Fruit fly (Drosophila melanogaster) whole organism, wandering third instar larva: ENCODE data around the gene scf.
A peak's percentile ranks its signal among the peaks of the same experiment; 100 is the strongest.

Experiments used
- CG32264 ChIP-seq: fragments of 200-800 bp; sonication (Bioruptor generic); optimal IDR thresholded peaks from 2 replicates; lab custom pipeline; 2016; ENCODE audit warnings: missing biosample characterization, missing genetic modification characterization
- CG9705 ChIP-seq: fragments of 200-800 bp; sonication (Bioruptor generic); optimal IDR thresholded peaks from 2 replicates; lab custom pipeline; 2018; ENCODE audit warnings: missing biosample characterization, mild to moderate bottlenecking, missing genetic modification characterization
- CrebA ChIP-seq: fragments of 200-800 bp; sonication (Bioruptor generic); optimal IDR thresholded peaks from 2 replicates; lab custom pipeline; 2016; ENCODE audit warnings: missing biosample characterization, mild to moderate bottlenecking, missing genetic modification characterization, borderline replicate concordance
- Dfd ChIP-seq: fragments of >200 bp; optimal IDR thresholded peaks from 2 replicates; lab custom pipeline; 2017; ENCODE audit warnings: missing biosample characterization, missing genetic modification characterization
- Dif ChIP-seq: fragments of 200-275, 200-300 bp; sonication (Bioruptor generic); optimal IDR thresholded peaks from 2 replicates; lab custom pipeline; 2018; ENCODE audit warnings: missing biosample characterization, missing genetic modification characterization; ENCODE audit not compliant: partially characterized antibody
- GATAd ChIP-seq: sonication (Bioruptor generic); optimal IDR thresholded peaks from 2 replicates; lab custom pipeline; 2016; ENCODE audit warnings: missing biosample characterization, missing genetic modification characterization
- HLH106 ChIP-seq: fragments of 200-800 bp; optimal IDR thresholded peaks from 3 replicates; lab custom pipeline; 2019; ENCODE audit warnings: missing biosample characterization, mild to moderate bottlenecking, missing genetic modification characterization, moderate library complexity
- Hnf4 ChIP-seq: fragments of 200-800 bp; sonication (Bioruptor generic); optimal IDR thresholded peaks from 2 replicates; lab custom pipeline; 2016; ENCODE audit warnings: missing biosample characterization, mild to moderate bottlenecking, missing genetic modification characterization
- Hr83 ChIP-seq: fragments of 200-300 bp; sonication (Bioruptor generic); optimal IDR thresholded peaks from 2 replicates; lab custom pipeline; 2016; ENCODE audit warnings: missing biosample characterization, mild to moderate bottlenecking, missing genetic modification characterization, moderate library complexity; ENCODE audit not compliant: poor library complexity, severe bottlenecking
- Jra ChIP-seq: sonication (Bioruptor generic); optimal IDR thresholded peaks from 2 replicates; lab custom pipeline; 2016; ENCODE audit warnings: missing biosample characterization, missing genetic modification characterization
- Mio ChIP-seq: sonication (Bioruptor generic); optimal IDR thresholded peaks from 2 replicates; lab custom pipeline; 2016; ENCODE audit warnings: missing biosample characterization, missing genetic modification characterization
- Myc ChIP-seq: fragments of >200 bp; optimal IDR thresholded peaks from 2 replicates; lab custom pipeline; 2017
- N ChIP-seq: fragments of >200 bp; optimal IDR thresholded peaks from 2 replicates; lab custom pipeline; 2018; ENCODE audit warnings: missing biosample characterization, missing external identifiers, missing genetic modification characterization
- OdsH ChIP-seq: fragments of 200-800 bp; sonication (Bioruptor generic); optimal IDR thresholded peaks from 2 replicates; lab custom pipeline; 2016; ENCODE audit warnings: missing biosample characterization, mild to moderate bottlenecking, missing genetic modification characterization
- Rel ChIP-seq, 2 experiments: fragments of 200-800 bp; sonication (Bioruptor generic) in 1 of 2; optimal IDR thresholded peaks; 2 replicates in 1 of 2; 3 replicates in 1 of 2; lab custom pipeline; 2016 to 2019; ENCODE audit warnings: mild to moderate bottlenecking in 2 of 2, missing biosample characterization in 2 of 2, missing genetic modification characterization in 2 of 2, moderate library complexity in 1 of 2
- Sp1 ChIP-seq: fragments of 200-800 bp; sonication (Bioruptor generic); optimal IDR thresholded peaks from 3 replicates; lab custom pipeline; 2019; ENCODE audit warnings: missing biosample characterization, mild to moderate bottlenecking, missing genetic modification characterization, moderate library complexity
- Vsx2 ChIP-seq: fragments of 200-300, 225-300 bp; sonication (Bioruptor generic); optimal IDR thresholded peaks from 2 replicates; lab custom pipeline; 2018; ENCODE audit warnings: missing biosample characterization, missing genetic modification characterization; ENCODE audit not compliant: partially characterized antibody
- br ChIP-seq: fragments of 200-800 bp; sonication (Bioruptor generic); optimal IDR thresholded peaks from 2 replicates; lab custom pipeline; 2016; ENCODE audit warnings: missing biosample characterization, missing genetic modification characterization
- brk ChIP-seq: fragments of 200-800 bp; sonication (Bioruptor generic); optimal IDR thresholded peaks from 2 replicates; lab custom pipeline; 2016; ENCODE audit warnings: missing biosample characterization, mild to moderate bottlenecking, missing genetic modification characterization
- dl ChIP-seq, 2 experiments: fragments of 175-275, 200-275 bp in 1 of 2; fragments of 200-275 bp in 1 of 2; sonication (Bioruptor generic); optimal IDR thresholded peaks; lab custom pipeline; 2018; ENCODE audit warnings: mild to moderate bottlenecking in 2 of 2, missing biosample characterization in 2 of 2, missing genetic modification characterization in 2 of 2, moderate library complexity in 2 of 2; ENCODE audit not compliant: partially characterized antibody in 2 of 2, insufficient read depth in 1 of 2
- dmrt93B ChIP-seq: fragments of 200-800 bp; sonication (Bioruptor generic); optimal IDR thresholded peaks from 2 replicates; lab custom pipeline; 2018; ENCODE audit warnings: missing biosample characterization, mild to moderate bottlenecking, missing genetic modification characterization
- dsf ChIP-seq: sonication (Bioruptor generic); optimal IDR thresholded peaks from 2 replicates; lab custom pipeline; 2016; ENCODE audit warnings: missing biosample characterization, missing genetic modification characterization, borderline replicate concordance
- ey ChIP-seq: fragments of 200-800 bp; sonication (Bioruptor generic); optimal IDR thresholded peaks from 2 replicates; lab custom pipeline; 2016; ENCODE audit warnings: missing biosample characterization, missing genetic modification characterization
- foxo ChIP-seq, 2 experiments: fragments of 200-800 bp; sonication (Bioruptor generic); optimal IDR thresholded peaks; 2 replicates in 1 of 2; 3 replicates in 1 of 2; lab custom pipeline; 2016 to 2017; ENCODE audit warnings: missing biosample characterization in 2 of 2, missing genetic modification characterization in 2 of 2
- fru ChIP-seq: fragments of 200-800 bp; sonication (Bioruptor generic); optimal IDR thresholded peaks from 3 replicates; lab custom pipeline; 2016; ENCODE audit warnings: missing biosample characterization, mild to moderate bottlenecking, missing genetic modification characterization
- h ChIP-seq: fragments of 200-800 bp; sonication (Bioruptor generic); optimal IDR thresholded peaks from 3 replicates; lab custom pipeline; 2016; ENCODE audit warnings: missing biosample characterization, mild to moderate bottlenecking, missing genetic modification characterization
- jim ChIP-seq: fragments of 175-275, 200-325 bp; sonication (Bioruptor generic); optimal IDR thresholded peaks from 2 replicates; lab custom pipeline; 2016; ENCODE audit warnings: missing biosample characterization, mild to moderate bottlenecking, missing genetic modification characterization
- lola ChIP-seq: fragments of >200 bp; optimal IDR thresholded peaks from 2 replicates; lab custom pipeline; 2017; ENCODE audit warnings: missing biosample characterization, missing genetic modification characterization
- pan ChIP-seq: fragments of >200 bp; optimal IDR thresholded peaks from 2 replicates; lab custom pipeline; 2017
- psq ChIP-seq: fragments of 200-800 bp; sonication (Bioruptor generic); optimal IDR thresholded peaks from 3 replicates; lab custom pipeline; 2017; ENCODE audit warnings: missing biosample characterization, mild to moderate bottlenecking, missing genetic modification characterization, moderate library complexity
- rgr ChIP-seq: fragments of 200-800 bp; sonication (Bioruptor generic); optimal IDR thresholded peaks from 3 replicates; lab custom pipeline; 2016; ENCODE audit warnings: missing biosample characterization, mild to moderate bottlenecking, missing genetic modification characterization
- sage ChIP-seq: fragments of 200-800 bp; sonication (Bioruptor generic); optimal IDR thresholded peaks from 2 replicates; lab custom pipeline; 2016; ENCODE audit warnings: missing biosample characterization, mild to moderate bottlenecking, missing genetic modification characterization
- sv ChIP-seq: fragments of 200-800 bp; sonication (Bioruptor generic); optimal IDR thresholded peaks from 3 replicates; lab custom pipeline; 2016; ENCODE audit warnings: missing biosample characterization, missing genetic modification characterization
- tai ChIP-seq: sonication (Bioruptor generic); optimal IDR thresholded peaks from 2 replicates; lab custom pipeline; 2016; ENCODE audit warnings: missing biosample characterization, missing genetic modification characterization
- usp ChIP-seq: fragments of >200 bp; optimal IDR thresholded peaks from 2 replicates; lab custom pipeline; 2017; ENCODE audit warnings: missing biosample characterization, missing genetic modification characterization
- woc ChIP-seq: sonication (Bioruptor generic); optimal IDR thresholded peaks from 2 replicates; lab custom pipeline; 2016; ENCODE audit warnings: missing biosample characterization, mild to moderate bottlenecking, missing genetic modification characterization

scf gene

DNA sequence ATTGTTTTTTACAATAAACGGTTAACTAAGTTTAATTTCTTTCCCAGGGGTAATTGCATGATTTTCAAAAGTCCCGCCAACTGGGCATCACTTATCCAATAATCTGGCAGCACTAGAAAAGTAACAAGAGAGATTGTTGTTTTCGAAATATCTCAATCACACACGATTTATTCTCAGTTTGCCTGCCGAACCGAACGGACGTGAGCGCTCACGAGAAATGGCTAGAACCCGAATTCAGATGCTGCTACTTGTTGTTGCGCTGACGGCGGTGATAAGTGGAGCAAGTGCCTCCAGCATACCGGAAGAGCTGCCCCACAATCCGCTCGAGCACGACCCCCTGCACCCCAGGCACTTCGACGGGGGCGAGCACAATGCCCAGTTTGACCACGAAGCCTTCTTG is at the start of gene scf:
TSS of gene scf (plus strand) at position 164 of the 400 bp plus-strand sequence.
- TF ChIP-seq br (no peak), OdsH (GFP tag; lab: Kevin White, UChicago) (no peak), woc (GFP tag; lab: Kevin White, UChicago) (peak; percentile 4), tai (no peak), brk (GFP tag; lab: Kevin White, UChicago) (no peak), Myc (lab: Kevin White, UChicago) (peak; percentile 63), Mio (GFP tag; lab: Kevin White, UChicago) (no peak), CG9705 (GFP tag; lab: Kevin White, UChicago) (no peak), HLH106 (no peak), sv (GFP tag; lab: Kevin White, UChicago) (no peak), CG32264 (GFP tag; lab: Kevin White, UChicago) (no peak), Dfd (GFP tag; lab: Kevin White, UChicago) (no peak), dmrt93B (GFP tag; lab: Kevin White, UChicago) (no peak), usp (no peak), CrebA (GFP tag; lab: Kevin White, UChicago) (no peak), Rel (GFP tag; optimal IDR thresholded peaks at IDR 0.05; lab: Kevin White, UChicago) (no peak), Rel (tag; optimal IDR thresholded peaks at IDR 0.05; lab: Kevin White, UChicago) (peak; percentile 58), sage (GFP tag; lab: Kevin White, UChicago) (no peak), Dif (peak; percentile 57), Vsx2 (GFP tag; lab: Kevin White, UChicago) (no peak), jim (GFP tag; lab: Kevin White, UChicago) (no peak), Hr83 (GFP tag; lab: Kevin White, UChicago) (no peak), h (no peak), lola (no peak), Jra (GFP tag; lab: Kevin White, UChicago) (no peak), Hnf4 (GFP tag; lab: Kevin White, UChicago) (no peak), rgr (GFP tag; lab: Kevin White, UChicago) (no peak), psq (GFP tag; lab: Kevin White, UChicago) (no peak), GATAd (no peak), pan (lab: Kevin White, UChicago) (no peak), N (GFP tag; lab: Kevin White, UChicago) (no peak), Sp1 (GFP tag; lab: Kevin White, UChicago) (peak; percentile 22), foxo (GFP tag; optimal IDR thresholded peaks at IDR 0.05; lab: Kevin White, UChicago) (no peak), dsf (GFP tag; lab: Kevin White, UChicago) (no peak), ey (GFP tag; lab: Kevin White, UChicago) (no peak), fru (GFP tag; lab: Kevin White, UChicago) (peak; percentile 99), dl (GFP tag; optimal IDR thresholded peaks at IDR 0.05; lab: Kevin White, UChicago; ENCODE audit: insufficient read depth in 1 of 2, partially characterized antibody in 2 of 2) (no peak)

- TF ChIP-seq sage (GFP tag; lab: Kevin White, UChicago) (no peak), CG9705 (GFP tag; lab: Kevin White, UChicago) (no peak)
These were observed 48.1 kb upstream of the scf start, which contains the start of gene Bfc for dm6 chr3L:1250396-1250795. Gene Bfc, plus strand, starts transcription at chr3L:1250696.

DNA sequence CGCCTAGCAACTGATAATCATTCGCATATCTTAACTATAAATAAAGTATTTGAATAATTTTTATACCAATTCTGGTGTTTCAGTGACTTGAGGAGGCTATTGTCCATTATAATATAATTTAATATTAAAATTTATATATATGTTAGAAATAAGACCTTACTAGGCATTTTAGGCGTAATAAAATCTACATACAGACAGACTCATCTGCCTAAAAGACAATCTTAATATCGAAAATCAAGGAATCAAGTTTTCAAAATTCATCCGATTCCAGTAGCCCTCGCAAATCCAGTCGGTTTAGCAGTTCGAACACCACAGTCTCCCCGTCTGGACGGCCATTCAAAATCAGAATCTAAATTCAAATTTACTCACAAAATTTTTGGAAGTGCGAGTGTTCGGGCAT is 46.8 kb upstream of the scf start, which contains the start of the genes CG9130 and CG9133:
TSS of gene CG9130 (plus strand) at position 301 of the 400 bp plus-strand sequence.
TSS of gene CG9133 (plus strand) at position 301 of the 400 bp plus-strand sequence.
- TF ChIP-seq Myc (lab: Kevin White, UChicago) = no peak
- TF ChIP-seq N (GFP tag; lab: Kevin White, UChicago) = no peak
- no peak for TF ChIP-seq lola
- no peak for TF ChIP-seq rgr (GFP tag; lab: Kevin White, UChicago)
- no peak for TF ChIP-seq CG9705 (GFP tag; lab: Kevin White, UChicago)
- no peak for TF ChIP-seq GATAd
- no peak for TF ChIP-seq jim (GFP tag; lab: Kevin White, UChicago)
- TF ChIP-seq tai = no peak
- TF ChIP-seq CrebA (GFP tag; lab: Kevin White, UChicago) = no peak
- no peak for TF ChIP-seq foxo (GFP tag; optimal IDR thresholded peaks at IDR 0.05; lab: Kevin White, UChicago)
- no peak for TF ChIP-seq Hr83 (GFP tag; lab: Kevin White, UChicago)
- no peak for TF ChIP-seq dmrt93B (GFP tag; lab: Kevin White, UChicago)
